Worm (Caenorhabditis elegans) whole organism, L1 larva: ENCODE data around the gene T01G6.1.

Experiments used
- ceh-90 ChIP-seq: sonication (generic microtip); optimal IDR thresholded peaks from 2 replicates; lab custom pipeline; 2016; ENCODE audit warnings: missing genetic modification characterization, missing compliant biosample characterization
- elt-3 ChIP-seq, 6 experiments: fragments of 150-350 bp in 1 of 6; sonication (generic microtip); optimal IDR thresholded peaks; 2 replicates each; lab custom pipeline; 2017 to 2018; ENCODE audit warnings: missing biosample characterization in 6 of 6, missing genetic modification characterization in 6 of 6, inconsistent platforms in 1 of 6
- hpl-2 ChIP-seq: fragments of 150-350 bp; optimal IDR thresholded peaks from 2 replicates; lab custom pipeline; 2014; ENCODE audit warnings: missing biosample characterization, missing genetic modification reagents, missing genetic modification characterization
- lin-13 ChIP-seq: fragments of 150-350 bp; optimal IDR thresholded peaks from 2 replicates; lab custom pipeline; 2014; ENCODE audit warnings: missing biosample characterization, missing genetic modification reagents, missing genetic modification characterization
- mef-2 ChIP-seq: fragments of 150-350 bp; optimal IDR thresholded peaks from 2 replicates; lab custom pipeline; 2014; ENCODE audit warnings: missing biosample characterization, missing genetic modification characterization
- mep-1 ChIP-seq: fragments of 150-350 bp; optimal IDR thresholded peaks from 2 replicates; lab custom pipeline; 2014; ENCODE audit warnings: missing biosample characterization, missing genetic modification characterization
- nhr-77 ChIP-seq: fragments of 150-350 bp; optimal IDR thresholded peaks from 2 replicates; lab custom pipeline; 2014; ENCODE audit warnings: missing biosample characterization, missing genetic modification characterization
- nhr-85 ChIP-seq: sonication (generic microtip); peaks from one replicate; lab custom pipeline; 2016; ENCODE audit warnings: missing genetic modification characterization, inconsistent platforms, missing compliant biosample characterization
- swsn-7 ChIP-seq: sonication (generic microtip); optimal IDR thresholded peaks from 2 replicates; lab custom pipeline; 2016; ENCODE audit warnings: missing genetic modification characterization, missing compliant biosample characterization
- unc-62 ChIP-seq: fragments of 150-350 bp; optimal IDR thresholded peaks from 2 replicates; lab custom pipeline; 2014; ENCODE audit warnings: missing biosample characterization, missing genetic modification reagents, missing genetic modification characterization

Gene T01G6.1

ce11 chrV:539040-539510 is 41.6 kb downstream of the T01G6.1 start, which contains the start of gene nhr-155:
nhr-155 (plus strand) TSS chrV:539460.
- TF ChIP-seq unc-62 (no peak), mep-1 (tag; lab: Kevin White, UChicago) (no peak), hpl-2 (GFP tag; lab: Kevin White, UChicago) (no peak), lin-13 (GFP tag; lab: Kevin White, UChicago) (no peak), nhr-77 (tag; lab: Kevin White, UChicago) (no peak), nhr-85 (tag; lab: Kevin White, UChicago) (peak; percentile 20)

ce11 chrV:541470-541869 is 44.0 kb downstream of the T01G6.1 start:
- TF ChIP-seq nhr-85 (tag; lab: Kevin White, UChicago) (peak; percentile 65), lin-13 (GFP tag; lab: Kevin White, UChicago) (no peak), mef-2 (tag; lab: Kevin White, UChicago) (no peak)

ce11 chrV:543169-543568 is 45.7 kb downstream of the T01G6.1 start, which contains the start of gene C14C6.3:
C14C6.3 (plus strand) TSS chrV:543469.
- TF ChIP-seq swsn-7 (tag; lab: Kevin White, UChicago): no peak

DNA sequence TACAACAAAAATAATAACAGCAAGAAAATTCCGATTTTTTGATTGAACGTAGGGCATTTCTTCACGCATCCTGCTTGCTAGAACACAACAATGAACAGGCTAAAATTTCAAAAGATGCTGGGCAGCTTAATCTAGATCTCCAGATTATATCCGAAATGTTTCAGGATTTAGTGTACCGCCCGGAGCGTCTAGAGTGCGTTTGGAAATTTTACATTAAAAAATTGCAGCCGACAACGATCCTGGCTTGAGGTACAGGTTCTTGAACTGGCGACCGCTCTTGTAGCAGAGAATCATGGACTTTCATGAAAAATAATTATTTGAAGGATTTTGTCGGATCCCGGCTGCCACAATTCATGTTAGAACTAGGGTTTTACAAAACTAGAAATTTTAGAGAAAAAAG is 50.5 kb downstream of the T01G6.1 start, which contains the start of gene C14C6.6:
C14C6.6 (minus strand) TSS at position 101 of the 400 bp plus-strand sequence.
- no peak for TF ChIP-seq elt-3 (tag; optimal IDR thresholded peaks at IDR 0.05; lab: Kevin White, UChicago)
- TF ChIP-seq ceh-90 (tag; lab: Kevin White, UChicago): no peak
- TF ChIP-seq, all 84 proteins: peak for 0
